Fruit fly (Drosophila melanogaster) whole organism, prepupa: Measurements from ENCODE around the gene CG13306.

Experiments
- Blimp-1 ChIP-seq: fragments of 200-800 bp; sonication (Bioruptor generic); optimal IDR thresholded peaks from 3 replicates; lab custom pipeline; 2017; ENCODE audit warnings: missing biosample characterization, missing genetic modification characterization, mild to moderate bottlenecking, moderate library complexity, missing genetic modification reagents
- CG10669 ChIP-seq: fragments of 200-800 bp; sonication (Bioruptor generic); optimal IDR thresholded peaks from 3 replicates; lab custom pipeline; 2018; ENCODE audit warnings: missing biosample characterization, mild to moderate bottlenecking, missing genetic modification characterization, moderate library complexity
- CG11294 ChIP-seq: fragments of 200-800 bp; sonication (Bioruptor generic); IDR thresholded peaks from 2 replicates; pipeline ENCODE4 v1.3.6; 2022; ENCODE audit warnings: missing biosample characterization, missing genetic modification characterization
- CG11762 ChIP-seq: fragments of 200-800 bp; sonication (Bioruptor generic); optimal IDR thresholded peaks from 3 replicates; lab custom pipeline; 2016; ENCODE audit warnings: missing biosample characterization, missing genetic modification characterization; ENCODE audit not compliant: insufficient read depth
- CG11902 ChIP-seq: fragments of 200-800 bp; sonication (Bioruptor generic); optimal IDR thresholded peaks from 3 replicates; lab custom pipeline; 2016; ENCODE audit warnings: missing biosample characterization, missing genetic modification characterization
- CG1621 ChIP-seq: fragments of 200-800 bp; sonication (Bioruptor generic); optimal IDR thresholded peaks from 3 replicates; lab custom pipeline; 2018; ENCODE audit warnings: missing biosample characterization, mild to moderate bottlenecking, missing genetic modification characterization
- CG3032 ChIP-seq: fragments of 200-800 bp; optimal IDR thresholded peaks from 2 replicates; lab custom pipeline; 2019; ENCODE audit warnings: missing biosample characterization, mild to moderate bottlenecking, missing genetic modification characterization, moderate library complexity
- CG31627 ChIP-seq: fragments of 200-800 bp; sonication (Bioruptor generic); optimal IDR thresholded peaks from 3 replicates; lab custom pipeline; 2016; ENCODE audit warnings: missing biosample characterization, missing genetic modification characterization
- CG32006 ChIP-seq: fragments of 200-800 bp; sonication (Bioruptor generic); optimal IDR thresholded peaks from 3 replicates; lab custom pipeline; 2017; ENCODE audit warnings: missing biosample characterization, mild to moderate bottlenecking, missing genetic modification characterization
- CG34406 ChIP-seq: fragments of 200-800 bp; sonication (Bioruptor generic); optimal IDR thresholded peaks from 3 replicates; lab custom pipeline; 2016; ENCODE audit warnings: missing biosample characterization, missing genetic modification characterization
- CG3919 ChIP-seq: fragments of 200-800 bp; sonication (Bioruptor generic); optimal IDR thresholded peaks from 3 replicates; lab custom pipeline; 2016; ENCODE audit warnings: missing biosample characterization, missing genetic modification characterization
- CG6163 ChIP-seq: fragments of 200-800 bp; sonication (Bioruptor generic); IDR thresholded peaks from 3 replicates; pipeline ENCODE4 v1.3.6; 2022; ENCODE audit warnings: missing biosample characterization, missing genetic modification characterization
- CG6276 ChIP-seq: fragments of 200-800 bp; sonication (Bioruptor generic); optimal IDR thresholded peaks from 2 replicates; lab custom pipeline; 2017; ENCODE audit warnings: missing biosample characterization, mild to moderate bottlenecking, missing genetic modification characterization
- CG6854 ChIP-seq: fragments of 200-800 bp; sonication (Bioruptor generic); optimal IDR thresholded peaks from 2 replicates; lab custom pipeline; 2017; ENCODE audit warnings: missing biosample characterization, mild to moderate bottlenecking, missing genetic modification characterization
- CG8119 ChIP-seq: fragments of 200-800 bp; sonication (Bioruptor generic); IDR thresholded peaks from 3 replicates; pipeline ENCODE4 v1.3.6; 2022; ENCODE audit warnings: missing biosample characterization, missing genetic modification characterization
- CG8319 ChIP-seq: fragments of 200-800 bp; sonication (Bioruptor generic); optimal IDR thresholded peaks from 3 replicates; lab custom pipeline; 2016; ENCODE audit warnings: missing biosample characterization, missing genetic modification characterization
- CG8632 ChIP-seq: fragments of 200-800 bp; sonication (Bioruptor generic); optimal IDR thresholded peaks from 3 replicates; lab custom pipeline; 2016; ENCODE audit warnings: missing biosample characterization, missing genetic modification characterization
- CG9139 ChIP-seq: fragments of 200-800 bp; sonication (Bioruptor generic); optimal IDR thresholded peaks from 3 replicates; lab custom pipeline; 2017; ENCODE audit warnings: missing biosample characterization, mild to moderate bottlenecking, missing genetic modification characterization
- Eip75B ChIP-seq: fragments of 200-800 bp; sonication (Bioruptor generic); optimal IDR thresholded peaks from 3 replicates; lab custom pipeline; 2016; ENCODE audit warnings: missing biosample characterization, missing genetic modification characterization
- Eip78C ChIP-seq: fragments of 200-800 bp; sonication (Bioruptor generic); peaks from one replicate; lab custom pipeline; 2016; ENCODE audit warnings: missing biosample characterization, missing genetic modification characterization
- Eip93F ChIP-seq: fragments of 200-800 bp; sonication (Bioruptor generic); optimal IDR thresholded peaks from 2 replicates; lab custom pipeline; 2016; ENCODE audit warnings: missing biosample characterization, mild to moderate bottlenecking, missing genetic modification characterization
- Ets96B ChIP-seq: fragments of 200-800 bp; optimal IDR thresholded peaks from 2 replicates; lab custom pipeline; 2019; ENCODE audit warnings: missing biosample characterization, mild to moderate bottlenecking, missing genetic modification characterization, moderate library complexity
- Gug ChIP-seq: fragments of 200-800 bp; sonication (Bioruptor generic); IDR thresholded peaks from 2 replicates; pipeline ENCODE4 v1.3.6; 2022; ENCODE audit warnings: missing biosample characterization, missing genetic modification characterization
- Hr38 ChIP-seq: sonication (Bioruptor generic); optimal IDR thresholded peaks from 2 replicates; lab custom pipeline; 2016; ENCODE audit warnings: missing biosample characterization, missing genetic modification characterization
- Hr39 ChIP-seq: fragments of 200-800 bp; sonication (Bioruptor generic); optimal IDR thresholded peaks from 2 replicates; lab custom pipeline; 2016; ENCODE audit warnings: missing biosample characterization, missing genetic modification characterization
- Hr4 ChIP-seq: fragments of 200-800 bp; sonication (Bioruptor generic); optimal IDR thresholded peaks from 3 replicates; lab custom pipeline; 2016; ENCODE audit warnings: missing biosample characterization, missing genetic modification characterization
- Lpt ChIP-seq: fragments of 200-800 bp; sonication (Bioruptor generic); optimal IDR thresholded peaks from 3 replicates; lab custom pipeline; 2016; ENCODE audit warnings: missing biosample characterization, missing genetic modification characterization
- Sox102F ChIP-seq: fragments of 200-800 bp; sonication (Bioruptor generic); optimal IDR thresholded peaks from 2 replicates; lab custom pipeline; 2016; ENCODE audit warnings: missing biosample characterization, mild to moderate bottlenecking, missing genetic modification characterization
- Sox14 ChIP-seq: fragments of 200-800 bp; sonication (Bioruptor generic); optimal IDR thresholded peaks from 3 replicates; lab custom pipeline; 2016; ENCODE audit warnings: missing biosample characterization, missing genetic modification characterization
- Sox15 ChIP-seq: fragments of 200-800 bp; sonication (Bioruptor generic); optimal IDR thresholded peaks from 3 replicates; lab custom pipeline; 2016; ENCODE audit warnings: missing biosample characterization, missing genetic modification characterization
- achi ChIP-seq: fragments of 200-800 bp; sonication (Bioruptor generic); optimal IDR thresholded peaks from 3 replicates; lab custom pipeline; 2016; ENCODE audit warnings: missing biosample characterization, missing genetic modification characterization
- acj6 ChIP-seq: fragments of 200-800 bp; sonication (Bioruptor generic); optimal IDR thresholded peaks from 3 replicates; lab custom pipeline; 2016; ENCODE audit warnings: missing biosample characterization, missing genetic modification characterization
- cyc ChIP-seq: fragments of 200-800 bp; sonication (Bioruptor generic); optimal IDR thresholded peaks from 3 replicates; lab custom pipeline; 2016; ENCODE audit warnings: missing biosample characterization, missing genetic modification characterization
- dac ChIP-seq: fragments of 200-800 bp; sonication (Bioruptor generic); optimal IDR thresholded peaks from 2 replicates; lab custom pipeline; 2017; ENCODE audit warnings: missing biosample characterization, mild to moderate bottlenecking, missing genetic modification characterization
- eg ChIP-seq: fragments of 200-800 bp; sonication (Bioruptor generic); IDR thresholded peaks from 3 replicates; pipeline ENCODE4 v1.3.6; 2022; ENCODE audit warnings: missing biosample characterization, missing genetic modification characterization
- esn ChIP-seq: fragments of 200-800 bp; sonication (Bioruptor generic); optimal IDR thresholded peaks from 2 replicates; lab custom pipeline; 2016; ENCODE audit warnings: missing biosample characterization, mild to moderate bottlenecking, missing genetic modification characterization, moderate library complexity
- fkh ChIP-seq: fragments of 200-800 bp; sonication (Bioruptor generic); optimal IDR thresholded peaks from 3 replicates; lab custom pipeline; 2017; ENCODE audit warnings: missing biosample characterization, mild to moderate bottlenecking, missing genetic modification characterization, moderate library complexity
- lz ChIP-seq: fragments of 200-800 bp; sonication (Bioruptor generic); optimal IDR thresholded peaks from 3 replicates; lab custom pipeline; 2016; ENCODE audit warnings: missing biosample characterization, missing genetic modification characterization
- net ChIP-seq: fragments of 200-800 bp; sonication (Bioruptor generic); optimal IDR thresholded peaks from 3 replicates; lab custom pipeline; 2016; ENCODE audit warnings: missing biosample characterization, missing genetic modification characterization
- pdm3 ChIP-seq: fragments of 200-800 bp; sonication (Bioruptor generic); optimal IDR thresholded peaks from 3 replicates; lab custom pipeline; 2016; ENCODE audit warnings: missing biosample characterization, missing genetic modification characterization
- salr ChIP-seq, 2 experiments: fragments of 200-800 bp; sonication (Bioruptor generic); optimal IDR thresholded peaks; 3 replicates each; lab custom pipeline; 2016 to 2018; ENCODE audit warnings: missing biosample characterization in 2 of 2, missing genetic modification characterization in 2 of 2, mild to moderate bottlenecking in 1 of 2
- spab ChIP-seq: fragments of 200-800 bp; sonication (Bioruptor generic); optimal IDR thresholded peaks from 2 replicates; lab custom pipeline; 2017; ENCODE audit warnings: missing biosample characterization, mild to moderate bottlenecking, missing genetic modification characterization, missing genetic modification reagents
- ss ChIP-seq, 2 experiments: fragments of 200-800 bp; sonication (Bioruptor generic); optimal IDR thresholded peaks; 2 replicates in 1 of 2; 3 replicates in 1 of 2; lab custom pipeline; 2017 to 2018; ENCODE audit warnings: mild to moderate bottlenecking in 2 of 2, missing biosample characterization in 2 of 2, missing genetic modification characterization in 2 of 2, moderate library complexity in 1 of 2
- svp ChIP-seq: fragments of 200-800 bp; sonication (Bioruptor generic); peaks from one replicate; lab custom pipeline; 2016; ENCODE audit warnings: missing biosample characterization, missing genetic modification characterization
- topi ChIP-seq: fragments of 200-800 bp; sonication (Bioruptor generic); optimal IDR thresholded peaks from 3 replicates; lab custom pipeline; 2016; ENCODE audit warnings: missing biosample characterization, missing genetic modification characterization

The CG13306 gene

DNA sequence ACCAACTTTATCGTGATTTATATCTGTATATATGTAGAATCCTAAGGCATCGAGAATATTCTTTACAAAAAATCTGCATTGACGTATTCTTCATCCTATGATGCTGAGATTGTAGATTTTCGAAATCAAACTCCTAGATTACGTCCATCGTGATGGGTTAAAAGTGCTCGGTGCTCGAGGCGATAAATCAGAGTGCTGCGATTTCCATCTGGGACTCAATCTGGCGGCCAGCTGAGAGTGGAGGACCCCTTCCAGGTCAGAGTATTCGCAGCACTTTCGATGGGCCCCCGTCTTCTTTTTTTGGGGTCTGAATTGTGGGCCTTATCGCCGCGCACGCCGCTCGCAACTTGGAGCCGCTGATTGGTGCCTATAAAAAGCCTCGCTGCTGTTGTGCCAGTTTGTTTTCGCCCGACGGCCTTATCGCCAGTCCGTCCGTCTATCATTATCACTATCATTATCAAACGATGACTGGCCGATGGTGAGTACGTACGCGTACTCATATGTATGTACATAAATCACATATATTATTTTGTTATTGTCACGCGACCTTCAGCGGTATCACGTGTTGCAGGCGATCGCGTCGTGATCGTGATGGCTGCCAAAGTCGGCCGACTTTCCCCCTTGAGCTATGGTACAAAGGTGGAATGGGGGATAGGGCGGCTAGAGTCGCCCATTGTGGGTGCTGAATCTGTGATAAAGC is 44.7 kb downstream of the CG13306 start (continued):
- TF ChIP-seq topi (GFP tag; lab: Kevin White, UChicago): no peak
- peak; percentile 96 for TF ChIP-seq svp (GFP tag; lab: Kevin White, UChicago)
- no peak for TF ChIP-seq Hr4 (GFP tag; lab: Kevin White, UChicago)
- TF ChIP-seq net (GFP tag; lab: Kevin White, UChicago): no peak
- TF ChIP-seq Eip93F (GFP tag; lab: Kevin White, UChicago): peak; percentile 48
- TF ChIP-seq achi (GFP tag; lab: Kevin White, UChicago): no peak
- TF ChIP-seq CG32006 (GFP tag; lab: Kevin White, UChicago): no peak
- no peak for TF ChIP-seq dac (GFP tag; lab: Kevin White, UChicago)
- no peak for TF ChIP-seq CG3919 (GFP tag; lab: Kevin White, UChicago)
- no peak for TF ChIP-seq cyc (GFP tag; lab: Kevin White, UChicago)
- TF ChIP-seq CG11902 (GFP tag; lab: Kevin White, UChicago): no peak
- TF ChIP-seq, all 60 proteins: peak for 8

DNA sequence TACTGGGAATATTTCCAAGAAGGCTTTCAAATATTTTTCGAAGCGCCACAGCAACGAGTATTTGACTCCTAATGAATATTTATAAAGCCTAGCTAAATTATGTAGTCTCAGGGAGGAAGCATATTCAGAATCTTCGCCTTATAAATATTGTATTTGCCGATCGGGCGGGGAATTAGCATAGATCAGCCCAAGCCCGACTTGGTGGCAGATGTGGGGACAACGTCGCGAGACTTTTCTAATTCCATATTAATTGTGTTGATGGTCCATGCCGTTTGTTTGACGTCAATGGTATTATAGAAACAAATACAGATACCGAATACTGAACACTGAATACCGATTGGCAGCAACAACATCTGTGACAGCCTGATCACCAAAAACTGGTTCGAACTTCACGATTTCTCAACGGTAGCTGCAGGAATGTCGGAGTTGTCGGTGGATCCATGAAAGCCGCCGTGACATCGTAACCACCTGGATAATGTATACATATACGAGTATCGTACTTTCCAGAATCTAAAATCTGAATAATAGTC is 45.8 kb downstream of the CG13306 start:
- peak; percentile 6 for TF ChIP-seq svp (GFP tag; lab: Kevin White, UChicago)
- no peak for TF ChIP-seq Eip75B (GFP tag; lab: Kevin White, UChicago)

DNA sequence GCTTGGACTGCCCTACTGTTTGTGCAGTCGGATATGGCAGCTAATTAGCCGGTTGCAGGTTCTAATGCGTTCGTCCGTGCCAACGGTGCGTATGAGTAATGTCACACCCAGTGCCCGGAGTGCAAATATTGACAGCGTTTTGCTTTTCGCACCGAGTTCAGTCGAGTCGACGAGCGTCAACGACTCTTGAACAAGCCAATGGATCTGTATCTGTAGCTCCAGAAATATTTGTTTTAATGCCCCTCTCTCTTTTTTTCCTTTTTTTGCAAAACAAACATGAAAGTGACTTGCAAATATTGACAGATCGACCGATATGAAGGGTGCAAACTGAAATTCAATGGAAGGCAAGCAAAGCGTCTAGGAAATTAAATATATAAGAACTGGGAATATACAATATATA is 47.1 kb downstream of the CG13306 start:
- peak; percentile 51 for TF ChIP-seq lz (GFP tag; lab: Kevin White, UChicago)
- peak; percentile 46 for TF ChIP-seq CG3032 (tag; lab: Kevin White, UChicago)
- TF ChIP-seq Eip75B (GFP tag; lab: Kevin White, UChicago): peak; percentile 44
- TF ChIP-seq Hr38 (GFP tag; lab: Kevin White, UChicago): no peak
- TF ChIP-seq Sox102F: peak; percentile 64
- peak; percentile 68 for TF ChIP-seq Blimp-1 (GFP tag; lab: Kevin White, UChicago)
- TF ChIP-seq Eip78C (GFP tag; lab: Kevin White, UChicago): peak; percentile 89
- peak; percentile 40 to 79 for TF ChIP-seq ss (GFP tag; optimal IDR thresholded peaks at IDR 0.05; lab: Kevin White, UChicago)
- TF ChIP-seq eg: peak; percentile 52; the same call in 1 of the 3 replicates
- no peak for TF ChIP-seq Eip93F (GFP tag; lab: Kevin White, UChicago)
- no peak for TF ChIP-seq CG31627 (GFP tag; lab: Kevin White, UChicago)
- TF ChIP-seq Hr39 (GFP tag; lab: Kevin White, UChicago): no peak
- TF ChIP-seq CG6854: peak; percentile 73
- TF ChIP-seq CG11294 (GFP tag; lab: Robert Waterston, UW): peak; percentile 36; the same call in 1 of the 2 replicates
- TF ChIP-seq fkh: peak; percentile 50
- TF ChIP-seq Hr4 (GFP tag; lab: Kevin White, UChicago): no peak
- TF ChIP-seq CG11762: peak; percentile 26
- no peak for TF ChIP-seq dac (GFP tag; lab: Kevin White, UChicago)
- peak; percentile 72 for TF ChIP-seq spab (GFP tag; lab: Kevin White, UChicago)
- peak; percentile 14 for TF ChIP-seq Sox14
- peak; percentile 37 for TF ChIP-seq CG6276 (GFP tag; lab: Kevin White, UChicago)
- TF ChIP-seq CG3919 (GFP tag; lab: Kevin White, UChicago): peak; percentile 66
- TF ChIP-seq CG32006 (GFP tag; lab: Kevin White, UChicago): peak; percentile 28
- TF ChIP-seq Ets96B (tag; lab: Kevin White, UChicago): peak; percentile 54
- TF ChIP-seq esn (GFP tag; lab: Kevin White, UChicago): peak; percentile 68
- TF ChIP-seq CG34406 (GFP tag; lab: Kevin White, UChicago): peak; percentile 73
- peak; percentile 9 for TF ChIP-seq Lpt (GFP tag; lab: Kevin White, UChicago)
- peak; percentile 59 for TF ChIP-seq CG1621 (tag; lab: Kevin White, UChicago)
- TF ChIP-seq CG9139 (GFP tag; lab: Kevin White, UChicago): peak; percentile 75
- peak; percentile 45; the same call in 2 of the 3 replicates for TF ChIP-seq CG8119 (GFP tag; lab: Robert Waterston, UW)
- TF ChIP-seq CG8632: peak; percentile 78
- peak; percentile 62 for TF ChIP-seq CG10669
- no peak for TF ChIP-seq Sox15 (GFP tag; lab: Kevin White, UChicago)
- peak; percentile 33 for TF ChIP-seq cyc (GFP tag; lab: Kevin White, UChicago)
- TF ChIP-seq acj6 (GFP tag; lab: Kevin White, UChicago): peak; percentile 56
- TF ChIP-seq salr (GFP tag; optimal IDR thresholded peaks at IDR 0.05; lab: Kevin White, UChicago): peak; percentile 19 to 40
- peak; percentile 65 for TF ChIP-seq CG6163 (GFP tag; lab: Robert Waterston, UW)
- peak; percentile 60 for TF ChIP-seq pdm3
- TF ChIP-seq CG8319: peak; percentile 36
- no peak for TF ChIP-seq Gug (GFP tag; lab: Robert Waterston, UW)
